7 worm cellular contexts compared by ENCODE assay signal in genomic region chrX:12517307-12517706, ce11.
A peak's percentile ranks its signal among the peaks of the same experiment; 100 is the strongest.
TF ChIP-seq lines count a peak whose summit lies in the region.

No protein-coding gene starts in this region.

TF ChIP-seq in whole organism, L1 larva, 84 proteins besides CTCF, POLR2A, EP300 and RAD21 (continues in another document):
- TF ChIP-seq lin-15B (tag; optimal IDR thresholded peaks at IDR 0.05; lab: Kevin White, UChicago) (no peak), vab-15 (tag; optimal IDR thresholded peaks at IDR 0.05; lab: Kevin White, UChicago) (no peak), swsn-7 (tag; optimal IDR thresholded peaks at IDR 0.05; lab: Kevin White, UChicago) (peak; percentile 36), blmp-1 (tag; optimal IDR thresholded peaks at IDR 0.05; lab: Kevin White, UChicago) (peak; percentile 45), snpc-4 (tag; optimal IDR thresholded peaks at IDR 0.05; lab: Kevin White, UChicago) (no peak), mep-1 (tag; optimal IDR thresholded peaks at IDR 0.05; lab: Kevin White, UChicago) (peak; percentile 40), nhr-84 (tag; optimal IDR thresholded peaks at IDR 0.05; lab: Kevin White, UChicago) (no peak), C04F5.9 (tag; optimal IDR thresholded peaks at IDR 0.05; lab: Kevin White, UChicago) (peak; percentile 7), fkh-4 (tag; optimal IDR thresholded peaks at IDR 0.05; lab: Kevin White, UChicago; ENCODE audit: borderline replicate concordance) (no peak), efl-1 (optimal IDR thresholded peaks at IDR 0.05; lab: Kevin White, UChicago) (no peak), efl-1 (GFP tag; optimal IDR thresholded peaks at IDR 0.05 in 1 of 2; lab: Kevin White, UChicago) (no peak), aha-1 (tag; optimal IDR thresholded peaks at IDR 0.05; lab: Kevin White, UChicago) (no peak), tbx-2 (tag; optimal IDR thresholded peaks at IDR 0.05; lab: Kevin White, UChicago) (peak; percentile 59)

TF ChIP-seq in whole organism, L2 larva, 48 proteins besides CTCF, POLR2A, EP300 and RAD21 (continues in another document):
- no peak for TF ChIP-seq ztf-11 (tag; optimal IDR thresholded peaks at IDR 0.05; lab: Kevin White, UChicago)
- TF ChIP-seq fos-1 (tag; optimal IDR thresholded peaks at IDR 0.05; lab: Kevin White, UChicago) = peak; percentile 19
- TF ChIP-seq nhr-11 (tag; optimal IDR thresholded peaks at IDR 0.05; lab: Kevin White, UChicago) = no peak
- peak in 1 of 2 experiments; percentile 40 for TF ChIP-seq mdl-1 (tag; optimal IDR thresholded peaks at IDR 0.05; lab: Kevin White, UChicago)
- no peak for TF ChIP-seq ceh-16 (tag; optimal IDR thresholded peaks at IDR 0.05; lab: Kevin White, UChicago)
- TF ChIP-seq unc-39 (tag; optimal IDR thresholded peaks at IDR 0.05; lab: Kevin White, UChicago) = no peak
- peak; percentile 75 for TF ChIP-seq nhr-21 (tag; optimal IDR thresholded peaks at IDR 0.05; lab: Kevin White, UChicago)
- no peak for TF ChIP-seq elt-3 (tag; optimal IDR thresholded peaks at IDR 0.05; lab: Kevin White, UChicago)
- peak; percentile 34 for TF ChIP-seq sem-4 (tag; optimal IDR thresholded peaks at IDR 0.05; lab: Kevin White, UChicago)
- peak; percentile 79 for TF ChIP-seq zag-1 (tag; optimal IDR thresholded peaks at IDR 0.05; lab: Kevin White, UChicago)
- peak; percentile 31 for TF ChIP-seq sma-3 (GFP tag; optimal IDR thresholded peaks at IDR 0.05; lab: Kevin White, UChicago)
- peak; percentile 32 for TF ChIP-seq lin-13 (GFP tag; optimal IDR thresholded peaks at IDR 0.05; lab: Kevin White, UChicago)
- no peak for TF ChIP-seq lin-11 (tag; optimal IDR thresholded peaks at IDR 0.05; lab: Kevin White, UChicago)
- peak; percentile 24 for TF ChIP-seq nhr-6 (tag; optimal IDR thresholded peaks at IDR 0.05; lab: Kevin White, UChicago)

TF ChIP-seq in whole organism, L3 larva, 47 proteins besides CTCF, POLR2A, EP300 and RAD21 (continues in another document):
- TF ChIP-seq mml-1 (tag; optimal IDR thresholded peaks at IDR 0.05; lab: Kevin White, UChicago) = no peak
- no peak for TF ChIP-seq sea-2 (GFP tag; optimal IDR thresholded peaks at IDR 0.05; lab: Kevin White, UChicago)
- no peak for TF ChIP-seq nhr-76 (tag; optimal IDR thresholded peaks at IDR 0.05; lab: Kevin White, UChicago)
- no peak for TF ChIP-seq zag-1 (tag; optimal IDR thresholded peaks at IDR 0.05; lab: Kevin White, UChicago)
- no peak for TF ChIP-seq ztf-4 (tag; optimal IDR thresholded peaks at IDR 0.05; lab: Kevin White, UChicago)
- TF ChIP-seq lin-15B (tag; optimal IDR thresholded peaks at IDR 0.05; lab: Kevin White, UChicago) = no peak
- no peak for TF ChIP-seq ztf-11 (tag; optimal IDR thresholded peaks at IDR 0.05; lab: Kevin White, UChicago)
- no peak for TF ChIP-seq daf-12 (tag; optimal IDR thresholded peaks at IDR 0.05; lab: Kevin White, UChicago)
- TF ChIP-seq nhr-28 (tag; optimal IDR thresholded peaks at IDR 0.05; lab: Kevin White, UChicago) = no peak
- TF ChIP-seq fkh-2 (tag; optimal IDR thresholded peaks at IDR 0.05; lab: Kevin White, UChicago) = no peak
- TF ChIP-seq ceh-9 (tag; optimal IDR thresholded peaks at IDR 0.05; lab: Kevin White, UChicago) = no peak
- TF ChIP-seq nhr-23 (tag; optimal IDR thresholded peaks at IDR 0.05; lab: Kevin White, UChicago) = peak; percentile 88
- no peak for TF ChIP-seq elt-1 (tag; optimal IDR thresholded peaks at IDR 0.05; lab: Kevin White, UChicago)
- no peak for TF ChIP-seq nhr-11 (tag; optimal IDR thresholded peaks at IDR 0.05; lab: Kevin White, UChicago)
- peak; percentile 29 for TF ChIP-seq elt-2 (tag; optimal IDR thresholded peaks at IDR 0.05; lab: Kevin White, UChicago)

TF ChIP-seq in whole organism, L4 larva, 104 proteins besides CTCF, POLR2A, EP300 and RAD21 (continues in another document):
- TF ChIP-seq snpc-1.2 (GFP tag; IDR thresholded peaks at IDR 0.05; lab: Robert Waterston, UW) (no peak), unc-62 (GFP tag; optimal IDR thresholded peaks at IDR 0.05 in 1 of 2; lab: Kevin White, UChicago) (peak in 1 of 2 experiments; percentile 35), unc-62 (tag; optimal IDR thresholded peaks at IDR 0.05; lab: Kevin White, UChicago) (no peak), daf-8 (GFP tag; IDR thresholded peaks at IDR 0.05; lab: Robert Waterston, UW) (no peak), rbr-2 (tag; optimal IDR thresholded peaks at IDR 0.05; lab: Kevin White, UChicago) (peak; percentile 19), nhr-42 (GFP tag; IDR thresholded peaks at IDR 0.05; lab: Robert Waterston, UW) (no peak), egl-43 (GFP tag; IDR thresholded peaks at IDR 0.05; lab: Robert Waterston, UW) (no peak), zip-11 (GFP tag; IDR thresholded peaks at IDR 0.05; lab: Robert Waterston, UW) (no peak), pha-4 (GFP tag; IDR thresholded peaks at IDR 0.05; lab: Robert Waterston, UW) (no peak), pha-4 (tag; optimal IDR thresholded peaks at IDR 0.05; lab: Kevin White, UChicago) (no peak), hmg-1.1 (GFP tag; IDR thresholded peaks at IDR 0.05; lab: Robert Waterston, UW) (peak; percentile 14; the same call in 1 of the 2 replicates), dve-1 (tag; optimal IDR thresholded peaks at IDR 0.05; lab: Kevin White, UChicago; ENCODE audit: insufficient read depth) (peak; percentile 26), ztf-7 (tag; optimal IDR thresholded peaks at IDR 0.05; lab: Kevin White, UChicago) (no peak), nhr-28 (tag; optimal IDR thresholded peaks at IDR 0.05; lab: Kevin White, UChicago) (peak; percentile 43)

TF ChIP-seq in whole organism, late embryonic, 69 proteins besides CTCF, POLR2A, EP300 and RAD21:
- TF ChIP-seq unc-42 (tag; optimal IDR thresholded peaks at IDR 0.05; lab: Kevin White, UChicago) (peak; percentile 11), lin-11 (tag; optimal IDR thresholded peaks at IDR 0.05; lab: Kevin White, UChicago) (no peak), pros-1 (tag; optimal IDR thresholded peaks at IDR 0.05; lab: Kevin White, UChicago) (no peak)

TF ChIP-seq in whole organism, mixed stage, embryonic, 35 proteins besides CTCF, POLR2A, EP300 and RAD21:
- TF ChIP-seq nhr-237 (tag; optimal IDR thresholded peaks at IDR 0.05; lab: Kevin White, UChicago) = no peak
- no peak for TF ChIP-seq unc-120 (tag; optimal IDR thresholded peaks at IDR 0.05; lab: Kevin White, UChicago; ENCODE audit: poor library complexity, severe bottlenecking)
- no peak for TF ChIP-seq bed-3 (GFP tag; optimal IDR thresholded peaks at IDR 0.05; lab: Kevin White, UChicago)
- no peak for TF ChIP-seq M03D4.4 (tag; optimal IDR thresholded peaks at IDR 0.05; lab: Kevin White, UChicago)
- peak; percentile 18 for TF ChIP-seq ces-1 (GFP tag; optimal IDR thresholded peaks at IDR 0.05; lab: Kevin White, UChicago)

TF ChIP-seq in whole organism, young adult, 124 proteins besides CTCF, POLR2A, EP300 and RAD21:
- TF ChIP-seq madf-3 (GFP tag; IDR thresholded peaks at IDR 0.05; lab: Robert Waterston, UW) = no peak
- TF ChIP-seq mes-4 (tag; optimal IDR thresholded peaks at IDR 0.05; lab: Kevin White, UChicago) = no peak
- TF ChIP-seq ceh-58 (GFP tag; IDR thresholded peaks at IDR 0.05; lab: Robert Waterston, UW) = no peak
- peak; percentile 2 for TF ChIP-seq K12H6.12 (tag; optimal IDR thresholded peaks at IDR 0.05; lab: Kevin White, UChicago)
- TF ChIP-seq K11D2.4 (GFP tag; IDR thresholded peaks at IDR 0.05; lab: Robert Waterston, UW) = peak; percentile 52; the same call in 1 of the 2 replicates
